Worm (Caenorhabditis elegans): ENCODE measurements around the gene usp-46.

ce11 chrIII:9770590-9770989 is 5.8 kb upstream of the usp-46 start:
- TF ChIP-seq ref-1 (GFP tag; conservative IDR thresholded peaks at IDR 0.05) (no peak), ztf-23 (GFP tag; IDR thresholded peaks at IDR 0.05) (no peak), cog-1 (tag; optimal IDR thresholded peaks at IDR 0.05) (no peak)

Data from whole organism, midembryonic.